Fruit fly (Drosophila melanogaster) whole organism, embryonic: Measurements from ENCODE around the gene Eig71Ei.

Experiments
- Atf6 ChIP-seq: fragments of 200-800 bp; sonication (Bioruptor generic); IDR thresholded peaks from 2 replicates; pipeline ENCODE4 v1.3.6; 2022; ENCODE audit warnings: missing biosample characterization, missing genetic modification characterization
- CG10321 ChIP-seq: fragments of 200-800 bp; sonication (Bioruptor generic); IDR thresholded peaks from 2 replicates; pipeline ENCODE4 v1.3.6; 2022; ENCODE audit warnings: missing biosample characterization, missing genetic modification characterization
- CG11398 ChIP-seq: fragments of 200-800 bp; sonication (Bioruptor generic); optimal IDR thresholded peaks from 2 replicates; lab custom pipeline; 2016; ENCODE audit warnings: missing biosample characterization, missing genetic modification characterization
- CG12236 ChIP-seq: fragments of 200-800 bp; sonication (Bioruptor generic); optimal IDR thresholded peaks from 2 replicates; lab custom pipeline; 2016; ENCODE audit warnings: missing biosample characterization, missing genetic modification characterization
- CG12299 ChIP-seq: fragments of 200-800 bp; sonication (Bioruptor generic); optimal IDR thresholded peaks from 2 replicates; lab custom pipeline; 2018; ENCODE audit warnings: missing biosample characterization, mild to moderate bottlenecking, missing genetic modification characterization
- CG13287 ChIP-seq: fragments of 200-800 bp; sonication (Bioruptor generic); IDR thresholded peaks from 2 replicates; pipeline ENCODE4 v1.3.6; 2022; ENCODE audit warnings: missing biosample characterization, missing genetic modification characterization; ENCODE audit not compliant: partially characterized antibody
- CG13296 ChIP-seq: fragments of 200-800 bp; sonication (Bioruptor generic); optimal IDR thresholded peaks from 3 replicates; lab custom pipeline; 2018; ENCODE audit warnings: missing biosample characterization, mild to moderate bottlenecking, missing genetic modification characterization
- CG13424 ChIP-seq: fragments of 200-800 bp; sonication (Bioruptor generic); optimal IDR thresholded peaks from 2 replicates; lab custom pipeline; 2019; ENCODE audit warnings: missing biosample characterization, mild to moderate bottlenecking, missing genetic modification characterization, moderate library complexity
- CG14965 ChIP-seq: fragments of 200-800 bp; sonication (Bioruptor generic); optimal IDR thresholded peaks from 2 replicates; lab custom pipeline; 2016; ENCODE audit warnings: missing biosample characterization, missing genetic modification characterization, borderline replicate concordance
- CG1602 ChIP-seq: fragments of 200-800 bp; sonication (Bioruptor generic); optimal IDR thresholded peaks from 3 replicates; lab custom pipeline; 2016; ENCODE audit warnings: missing biosample characterization, missing genetic modification characterization
- CG17361 ChIP-seq: fragments of 200-800 bp; sonication (Bioruptor generic); IDR thresholded peaks from 3 replicates; pipeline ENCODE4 v1.3.6; 2022; ENCODE audit warnings: missing biosample characterization, missing genetic modification characterization
- CG17385 ChIP-seq: fragments of 200-800 bp; sonication (Bioruptor generic); optimal IDR thresholded peaks from 3 replicates; lab custom pipeline; 2018; ENCODE audit warnings: missing biosample characterization, mild to moderate bottlenecking, missing genetic modification characterization
- CG1832 ChIP-seq: fragments of 200-800 bp; sonication (Bioruptor generic); optimal IDR thresholded peaks from 2 replicates; lab custom pipeline; 2017; ENCODE audit warnings: missing biosample characterization, mild to moderate bottlenecking, missing genetic modification characterization, inconsistent platforms
- CG33557 ChIP-seq: fragments of 200-800 bp; sonication (Bioruptor generic); optimal IDR thresholded peaks from 2 replicates; lab custom pipeline; 2019; ENCODE audit warnings: missing biosample characterization, mild to moderate bottlenecking, missing genetic modification characterization, moderate library complexity
- CG3995 ChIP-seq: fragments of 200-800 bp; sonication (Bioruptor generic); optimal IDR thresholded peaks from 3 replicates; lab custom pipeline; 2016; ENCODE audit warnings: missing biosample characterization, missing genetic modification characterization
- CG7556 ChIP-seq: fragments of 200-800 bp; sonication (Bioruptor generic); optimal IDR thresholded peaks from 2 replicates; lab custom pipeline; 2017; ENCODE audit warnings: missing biosample characterization, mild to moderate bottlenecking, missing genetic modification characterization
- CG7745 ChIP-seq: fragments of 200-800 bp; sonication (Bioruptor generic); optimal IDR thresholded peaks from 2 replicates; lab custom pipeline; 2018; ENCODE audit warnings: missing biosample characterization, mild to moderate bottlenecking, missing genetic modification characterization, moderate library complexity
- CG7928 ChIP-seq: fragments of 200-800 bp; sonication (Bioruptor generic); optimal IDR thresholded peaks from 2 replicates; lab custom pipeline; 2017; ENCODE audit warnings: missing biosample characterization, mild to moderate bottlenecking, missing genetic modification characterization
- Camta ChIP-seq: fragments of 200-800 bp; sonication (Bioruptor generic); optimal IDR thresholded peaks from 2 replicates; lab custom pipeline; 2016; ENCODE audit warnings: missing biosample characterization, missing genetic modification characterization
- D ChIP-seq, 2 experiments: fragments of 200-800 bp in 1 of 2; fragments of >200 bp in 1 of 2; sonication (Bioruptor generic) in 1 of 2; optimal IDR thresholded peaks; 2 replicates in 1 of 2; 3 replicates in 1 of 2; lab custom pipeline; 2017; ENCODE audit warnings: mild to moderate bottlenecking in 1 of 2, missing biosample characterization in 1 of 2, missing genetic modification characterization in 1 of 2, missing genetic modification reagents in 1 of 2
- Dad ChIP-seq: fragments of 200-800 bp; sonication (Bioruptor generic); optimal IDR thresholded peaks from 3 replicates; lab custom pipeline; 2016; ENCODE audit warnings: missing biosample characterization, missing genetic modification characterization
- Eip74EF ChIP-seq, 2 experiments: fragments of 200-800 bp in 1 of 2; fragments of >200 bp in 1 of 2; sonication (Bioruptor generic) in 1 of 2; optimal IDR thresholded peaks; 2 replicates each; lab custom pipeline; 2017 to 2019; ENCODE audit warnings: missing biosample characterization in 2 of 2, missing genetic modification characterization in 2 of 2, mild to moderate bottlenecking in 1 of 2, moderate library complexity in 1 of 2
- HHEX ChIP-seq: fragments of 200-800 bp; sonication (Bioruptor generic); optimal IDR thresholded peaks from 3 replicates; lab custom pipeline; 2017; ENCODE audit warnings: missing biosample characterization, mild to moderate bottlenecking, missing genetic modification characterization, missing genetic modification reagents
- Hand ChIP-seq: fragments of 200-800 bp; sonication (Bioruptor generic); optimal IDR thresholded peaks from 2 replicates; lab custom pipeline; 2017; ENCODE audit warnings: mild to moderate bottlenecking, missing biosample characterization, missing genetic modification reagents, missing genetic modification characterization
- Nf-YB ChIP-seq: fragments of 200-800 bp; sonication (Bioruptor generic); optimal IDR thresholded peaks from 3 replicates; lab custom pipeline; 2019; ENCODE audit warnings: missing biosample characterization, mild to moderate bottlenecking, missing genetic modification characterization, moderate library complexity
- PHDP ChIP-seq: fragments of 200-800 bp; sonication (Bioruptor generic); optimal IDR thresholded peaks from 3 replicates; lab custom pipeline; 2018; ENCODE audit warnings: missing biosample characterization, mild to moderate bottlenecking, missing genetic modification characterization, moderate library complexity
- Ssrp ChIP-seq: fragments of 200-800 bp; sonication (Bioruptor generic); optimal IDR thresholded peaks from 2 replicates; lab custom pipeline; 2018; ENCODE audit warnings: missing biosample characterization, mild to moderate bottlenecking, missing genetic modification characterization, moderate library complexity
- ash1 ChIP-seq: fragments of 200-800 bp; sonication (Bioruptor generic); optimal IDR thresholded peaks from 2 replicates; lab custom pipeline; 2018; ENCODE audit warnings: missing biosample characterization, mild to moderate bottlenecking, missing genetic modification characterization
- cad ChIP-seq: fragments of >200 bp; optimal IDR thresholded peaks from 2 replicates; lab custom pipeline; 2017; ENCODE audit warnings: missing biosample characterization, missing genetic modification characterization
- chm ChIP-seq: fragments of 200-800 bp; sonication (Bioruptor generic); IDR thresholded peaks from 2 replicates; pipeline ENCODE4 v1.3.6; 2022; ENCODE audit warnings: missing biosample characterization, missing genetic modification characterization
- chn ChIP-seq: fragments of 200-800 bp; sonication (Bioruptor generic); optimal IDR thresholded peaks from 2 replicates; lab custom pipeline; 2016; ENCODE audit warnings: missing biosample characterization, missing genetic modification characterization
- cwo ChIP-seq: fragments of 200-800 bp; sonication (Bioruptor generic); optimal IDR thresholded peaks from 3 replicates; lab custom pipeline; 2017; ENCODE audit warnings: missing biosample characterization, missing genetic modification characterization, mild to moderate bottlenecking, moderate library complexity, missing genetic modification reagents
- dan ChIP-seq: fragments of 200-800 bp; sonication (Bioruptor generic); IDR thresholded peaks from 2 replicates; pipeline ENCODE4 v1.3.6; 2022; ENCODE audit warnings: missing biosample characterization, missing genetic modification characterization
- exex ChIP-seq: fragments of 200-800 bp; sonication (Bioruptor generic); optimal IDR thresholded peaks from 4 replicates; lab custom pipeline; 2018; ENCODE audit warnings: missing biosample characterization, mild to moderate bottlenecking, missing genetic modification characterization, moderate library complexity
- gfzf ChIP-seq: fragments of 200-800 bp; sonication (Bioruptor generic); optimal IDR thresholded peaks from 2 replicates; lab custom pipeline; 2016; ENCODE audit warnings: missing biosample characterization, mild to moderate bottlenecking, missing genetic modification characterization, moderate library complexity
- grn ChIP-seq: fragments of 200-800 bp; sonication (Bioruptor generic); optimal IDR thresholded peaks from 3 replicates; lab custom pipeline; 2017; ENCODE audit warnings: missing biosample characterization, missing genetic modification characterization
- gsb ChIP-seq: fragments of 200-800 bp; sonication (Bioruptor generic); IDR thresholded peaks from 2 replicates; pipeline ENCODE4 v1.3.6; 2022; ENCODE audit warnings: missing biosample characterization, missing genetic modification characterization
- ham ChIP-seq: fragments of 200-800 bp; sonication (Bioruptor generic); IDR thresholded peaks from 2 replicates; pipeline ENCODE4 v1.3.6; 2022; ENCODE audit warnings: missing biosample characterization, missing genetic modification characterization
- hkb ChIP-seq, 2 experiments: fragments of 200-800 bp in 1 of 2; fragments of >200 bp in 1 of 2; sonication (Bioruptor generic) in 1 of 2; IDR thresholded peaks in 1 of 2; optimal IDR thresholded peaks in 1 of 2; 2 replicates each; pipeline versions ENCODE4 v1.3.6 to Lab custom; 2017 to 2022; ENCODE audit warnings: missing biosample characterization in 1 of 2, missing genetic modification characterization in 1 of 2
- ken ChIP-seq: fragments of 200-800 bp; sonication (Bioruptor generic); IDR thresholded peaks from 3 replicates; pipeline ENCODE4 v1.3.6; 2022; ENCODE audit warnings: missing biosample characterization, missing genetic modification characterization
- lab ChIP-seq: fragments of 200-800 bp; sonication (Bioruptor generic); optimal IDR thresholded peaks from 3 replicates; lab custom pipeline; 2017; ENCODE audit warnings: missing biosample characterization, missing genetic modification characterization, mild to moderate bottlenecking, moderate library complexity, missing genetic modification reagents
- luna ChIP-seq: fragments of 200-800 bp; sonication (Bioruptor generic); optimal IDR thresholded peaks from 2 replicates; lab custom pipeline; 2016; ENCODE audit warnings: missing biosample characterization, missing genetic modification characterization
- schlank ChIP-seq: fragments of 200-800 bp; sonication (Bioruptor generic); optimal IDR thresholded peaks from 2 replicates; lab custom pipeline; 2018; ENCODE audit warnings: missing biosample characterization, mild to moderate bottlenecking, missing genetic modification characterization
- scrt ChIP-seq: fragments of 200-800 bp; sonication (Bioruptor generic); optimal IDR thresholded peaks from 2 replicates; lab custom pipeline; 2018; ENCODE audit warnings: missing biosample characterization, mild to moderate bottlenecking, missing genetic modification characterization, moderate library complexity
- sens ChIP-seq: fragments of 200-800 bp; sonication (Bioruptor generic); peaks from one replicate; lab custom pipeline; 2016; ENCODE audit warnings: missing biosample characterization, missing genetic modification characterization
- sim ChIP-seq: fragments of 200-800 bp; sonication (Bioruptor generic); IDR thresholded peaks from 2 replicates; pipeline ENCODE4 v1.3.6; 2022; ENCODE audit warnings: missing biosample characterization, missing genetic modification characterization
- slp2 ChIP-seq: fragments of 200-800 bp; sonication (Bioruptor generic); optimal IDR thresholded peaks from 2 replicates; lab custom pipeline; 2016; ENCODE audit warnings: missing biosample characterization, missing genetic modification characterization
- sug ChIP-seq: fragments of 200-800 bp; optimal IDR thresholded peaks from 2 replicates; lab custom pipeline; 2019; ENCODE audit warnings: missing biosample characterization, mild to moderate bottlenecking, missing genetic modification characterization, moderate library complexity
- vfl ChIP-seq: fragments of 200-800 bp; sonication (Bioruptor generic); optimal IDR thresholded peaks from 2 replicates; lab custom pipeline; 2016; ENCODE audit warnings: missing biosample characterization, missing genetic modification characterization
- vnd ChIP-seq: fragments of 200-800 bp; sonication (Bioruptor generic); IDR thresholded peaks from 3 replicates; pipeline ENCODE4 v1.3.6; 2022; ENCODE audit warnings: missing biosample characterization, missing genetic modification characterization; ENCODE audit not compliant: partially characterized antibody

The Eig71Ei gene

DNA sequence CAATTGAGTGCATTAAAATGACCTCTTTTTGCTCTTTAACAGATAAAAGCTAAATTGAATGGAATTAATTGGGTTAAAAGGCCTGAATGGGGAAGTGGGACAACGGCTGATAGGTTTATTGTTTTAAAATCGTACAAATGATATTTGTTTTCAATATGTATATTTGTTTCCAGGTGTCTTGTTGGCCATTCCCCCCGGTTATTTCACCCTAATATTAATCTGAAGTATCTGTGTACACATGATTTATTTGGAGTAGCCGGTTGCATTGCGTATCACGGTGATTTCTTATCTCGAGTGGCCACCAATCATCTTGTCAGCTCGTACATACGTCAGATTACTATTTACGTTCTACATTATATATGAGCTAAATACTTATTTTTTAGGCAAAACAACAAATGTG lies 23.1 kb upstream of the Eig71Ei start (continued):
- TF ChIP-seq Nf-YB (no peak), scrt (GFP tag; lab: Kevin White, UChicago) (no peak), exex (tag; lab: Kevin White, UChicago) (peak; percentile 84), PHDP (tag; lab: Kevin White, UChicago) (no peak), ash1 (no peak), ham (GFP tag; lab: Robert Waterston, UW) (no peak), Hand (GFP tag; lab: Kevin White, UChicago) (no peak), Eip74EF (GFP tag; optimal IDR thresholded peaks at IDR 0.05; lab: Kevin White, UChicago) (no peak), CG14965 (no peak), CG7928 (GFP tag; lab: Kevin White, UChicago) (no peak), CG10321 (GFP tag; lab: Robert Waterston, UW) (0 out of 2 replicates have a peak, but pooled peaks have one; percentile 21), slp2 (GFP tag; lab: Kevin White, UChicago) (no peak), CG12236 (no peak), D (optimal IDR thresholded peaks at IDR 0.05; lab: Kevin White, UChicago) (no peak), D (GFP tag; optimal IDR thresholded peaks at IDR 0.05; lab: Kevin White, UChicago) (no peak), CG7556 (GFP tag; lab: Kevin White, UChicago) (no peak), grn (GFP tag; lab: Kevin White, UChicago) (peak; percentile 81), CG1832 (GFP tag; lab: Kevin White, UChicago) (no peak), sim (GFP tag; lab: Robert Waterston, UW) (0 out of 2 replicates have a peak, but pooled peaks have one; percentile 10), dan (no peak), CG11398 (GFP tag; lab: Kevin White, UChicago) (no peak), Camta (peak; percentile 9), luna (GFP tag; lab: Kevin White, UChicago) (no peak), Ssrp (no peak), cad (GFP tag; lab: Kevin White, UChicago) (no peak), vnd (GFP tag; lab: Robert Waterston, UW) (peak; percentile 58; the same call in 2 of the 3 replicates), CG33557 (GFP tag; lab: Kevin White, UChicago) (peak; percentile 2), CG3995 (GFP tag; lab: Kevin White, UChicago) (no peak), gsb (GFP tag; lab: Robert Waterston, UW) (no peak), cwo (GFP tag; lab: Kevin White, UChicago) (peak; percentile 30), Atf6 (no peak), CG1602 (GFP tag; lab: Kevin White, UChicago) (no peak), CG17385 (GFP tag; lab: Kevin White, UChicago) (no peak), CG13296 (GFP tag; lab: Kevin White, UChicago) (no peak), CG7745 (no peak), chn (GFP tag; lab: Kevin White, UChicago) (no peak), CG13424 (tag; lab: Kevin White, UChicago) (no peak), CG13287 (GFP tag; lab: Robert Waterston, UW) (no peak), sug (peak; percentile 65), Dad (GFP tag; lab: Kevin White, UChicago) (no peak), vfl (GFP tag; lab: Kevin White, UChicago) (no peak), CG12299 (no peak), schlank (tag; lab: Kevin White, UChicago) (no peak), hkb (optimal IDR thresholded peaks at IDR 0.05; lab: Kevin White, UChicago) (no peak), hkb (GFP tag; IDR thresholded peaks at IDR 0.05; lab: Robert Waterston, UW) (no peak), CG17361 (GFP tag; lab: Robert Waterston, UW) (no peak), ken (GFP tag; lab: Robert Waterston, UW) (no peak), lab (peak; percentile 29), HHEX (GFP tag; lab: Kevin White, UChicago) (no peak), chm (GFP tag; lab: Robert Waterston, UW) (no peak), gfzf (GFP tag; lab: Kevin White, UChicago) (no peak), sens (GFP tag; lab: Kevin White, UChicago) (peak; percentile 60)
